Worm (Caenorhabditis elegans): ENCODE results near the gene ZK84.2.

ce11 chrII:5996066-5996465 is 18.1 kb upstream of the ZK84.2 start, which contains the start of gene ins-4:
- TF ChIP-seq nhr-76 (tag; optimal IDR thresholded peaks at IDR 0.05) (no peak), nfya-1 (tag; optimal IDR thresholded peaks at IDR 0.05; ENCODE audit: insufficient read depth) (no peak), zag-1 (tag; optimal IDR thresholded peaks at IDR 0.05) (no peak), nhr-11 (tag; optimal IDR thresholded peaks at IDR 0.05) (no peak), ama-1 (optimal IDR thresholded peaks at IDR 0.05) (no peak), lin-39 (tag; optimal IDR thresholded peaks at IDR 0.05) (no peak)
